Worm (Caenorhabditis elegans) whole organism, L4/young adult: ENCODE measurements around the gene T14F9.2.

Source experiments
- W03F9.2 ChIP-seq: fragments of 150-350 bp; optimal IDR thresholded peaks from 2 replicates; lab custom pipeline; 2014; ENCODE audit warnings: missing biosample characterization, missing genetic modification characterization
- him-1 ChIP-seq: sonication (generic microtip); optimal IDR thresholded peaks from 2 replicates; lab custom pipeline; 2016; ENCODE audit warnings: missing genotype, missing genetic modification reagents, missing genetic modification characterization, missing compliant biosample characterization

ce11 chrX:2213400-2214362 is 20.4 kb upstream of the T14F9.2 start:
- TF ChIP-seq him-1 (tag; lab: Kevin White, UChicago) (no peak), W03F9.2 (no peak)
